Fruit fly (Drosophila melanogaster): ENCODE measurements around the gene Lkb1.

The Lkb1 gene

DNA sequence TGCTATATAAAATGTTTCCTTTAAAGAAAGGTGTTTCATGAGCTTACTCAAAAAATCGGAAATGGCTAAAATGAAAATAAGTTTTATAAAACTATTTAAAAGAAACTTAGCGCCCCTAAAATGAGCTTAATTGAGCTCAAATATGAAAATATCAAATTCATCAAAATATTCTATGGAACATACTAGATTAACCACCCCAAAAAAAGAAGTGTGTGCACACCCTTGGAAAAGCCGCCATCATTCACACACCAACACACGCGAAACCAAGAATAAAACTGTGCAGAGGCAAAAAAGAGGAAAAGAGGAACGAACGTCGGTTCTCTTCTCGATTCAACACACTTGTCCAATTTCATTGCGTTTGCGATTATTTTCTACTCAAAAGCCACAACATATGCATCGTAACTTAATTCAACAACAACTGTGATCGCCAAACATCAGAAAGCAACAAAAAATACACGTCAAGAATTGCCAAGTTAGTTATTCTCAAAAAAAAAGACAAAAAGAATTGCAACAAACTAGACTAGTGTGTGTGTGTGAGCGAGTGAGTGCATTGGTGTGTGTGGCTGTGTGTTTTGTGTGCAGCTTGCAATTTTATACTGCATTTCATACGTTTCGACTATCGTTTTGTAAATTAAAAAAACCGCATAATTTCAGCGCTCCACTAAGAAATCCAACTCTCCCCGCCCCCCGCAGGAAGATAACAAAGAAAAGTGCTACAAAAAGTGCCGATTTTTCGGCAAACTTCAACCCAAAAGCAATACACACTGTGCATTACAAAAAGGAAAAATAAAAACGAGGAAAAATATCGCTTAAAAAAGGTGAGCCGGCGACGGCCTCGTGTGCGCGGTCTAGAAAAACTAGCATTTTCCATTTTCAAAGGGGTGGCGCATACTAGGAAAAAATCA lies 29.4 kb upstream of the Lkb1 start, which contains the start of gene rin (continued):
- TF ChIP-seq sima (GFP tag; optimal IDR thresholded peaks at IDR 0.05) (no peak), ash1 (GFP tag; optimal IDR thresholded peaks at IDR 0.05) (no peak), Xrp1 (GFP tag; IDR thresholded peaks at IDR 0.05) (no peak), CG34422 (GFP tag; IDR thresholded peaks at IDR 0.05) (peak; percentile 59; the same call in 1 of the 3 replicates), CG4282 (GFP tag; optimal IDR thresholded peaks at IDR 0.05) (no peak), prd (optimal IDR thresholded peaks at IDR 0.05) (no peak), prd (GFP tag; IDR thresholded peaks at IDR 0.05) (no peak), CG9876 (GFP tag; optimal IDR thresholded peaks at IDR 0.05) (no peak), CG17385 (GFP tag; optimal IDR thresholded peaks at IDR 0.05) (no peak), Sry-β (GFP tag; optimal IDR thresholded peaks at IDR 0.05) (no peak), Max (GFP tag; optimal IDR thresholded peaks at IDR 0.05) (peak; percentile 18), B-H1 (GFP tag; IDR thresholded peaks at IDR 0.05) (no peak), CG8944 (GFP tag; optimal IDR thresholded peaks at IDR 0.05) (no peak), CG17361 (GFP tag; IDR thresholded peaks at IDR 0.05) (no peak), zen2 (GFP tag; IDR thresholded peaks at IDR 0.05; ENCODE audit: partially characterized antibody) (no peak), CG2199 (GFP tag; IDR thresholded peaks at IDR 0.05) (no peak), CG10543 (GFP tag; optimal IDR thresholded peaks at IDR 0.05) (no peak), mirr (GFP tag; optimal IDR thresholded peaks at IDR 0.05) (no peak), ssp (GFP tag; IDR thresholded peaks at IDR 0.05) (peak; percentile 9; the same call in 1 of the 2 replicates), Ets65A (GFP tag) (no peak), CG3847 (GFP tag; IDR thresholded peaks at IDR 0.05) (no peak), bcd (GFP tag; optimal IDR thresholded peaks at IDR 0.05) (no peak), emc (GFP tag; optimal IDR thresholded peaks at IDR 0.05) (no peak), CG16813 (GFP tag; IDR thresholded peaks at IDR 0.05; ENCODE audit: partially characterized antibody) (no peak), CG16779 (GFP tag; IDR thresholded peaks at IDR 0.05) (no peak), CG3407 (GFP tag; optimal IDR thresholded peaks at IDR 0.05) (no peak), CG9797 (GFP tag; optimal IDR thresholded peaks at IDR 0.05) (no peak), Med (GFP tag) (peak; percentile 28), dm (GFP tag; optimal IDR thresholded peaks at IDR 0.05) (peak; percentile 2), caup (GFP tag; optimal IDR thresholded peaks at IDR 0.05; ENCODE audit: severe bottlenecking) (no peak), jigr1 (GFP tag; IDR thresholded peaks at IDR 0.05) (no peak), z (GFP tag; IDR thresholded peaks at IDR 0.05) (no peak), trh (GFP tag; optimal IDR thresholded peaks at IDR 0.05) (no peak), zfh2 (GFP tag; optimal IDR thresholded peaks at IDR 0.05) (no peak), Usf (GFP tag; optimal IDR thresholded peaks at IDR 0.05) (no peak), CG5245 (GFP tag; optimal IDR thresholded peaks at IDR 0.05) (no peak), dmrt99B (tag; optimal IDR thresholded peaks at IDR 0.05) (no peak), bab2 (GFP tag; optimal IDR thresholded peaks at IDR 0.05) (no peak), Doc3 (GFP tag; IDR thresholded peaks at IDR 0.05; ENCODE audit: partially characterized antibody) (0 out of 3 replicates have a peak, but pooled peaks have one; percentile 9), CG14965 (GFP tag; optimal IDR thresholded peaks at IDR 0.05; ENCODE audit: borderline replicate concordance) (no peak), CG8388 (GFP tag; optimal IDR thresholded peaks at IDR 0.05) (no peak), CG7963 (GFP tag; IDR thresholded peaks at IDR 0.05; ENCODE audit: partially characterized antibody) (no peak), chinmo (GFP tag; IDR thresholded peaks at IDR 0.05; ENCODE audit: partially characterized antibody) (0 out of 4 replicates have a peak, but pooled peaks have one; percentile 72), CG1024 (GFP tag; IDR thresholded peaks at IDR 0.05) (no peak), CG2202 (tag; optimal IDR thresholded peaks at IDR 0.05) (no peak), CG17829 (tag; optimal IDR thresholded peaks at IDR 0.05) (no peak), CG1792 (GFP tag; optimal IDR thresholded peaks at IDR 0.05) (no peak), CG33213 (GFP tag; optimal IDR thresholded peaks at IDR 0.05) (no peak), CG12155 (GFP tag; optimal IDR thresholded peaks at IDR 0.05) (no peak), cas (GFP tag; IDR thresholded peaks at IDR 0.05) (no peak)

Measured in whole organism, embryonic.